Worm (Caenorhabditis elegans) whole organism, L3 larva: ENCODE results near the gene ins-1.

Experiments
- ceh-82 ChIP-seq: fragments of 150-350 bp; optimal IDR thresholded peaks from 2 replicates; lab custom pipeline; 2014; ENCODE audit warnings: missing biosample characterization, missing genetic modification characterization
- mml-1 ChIP-seq: fragments of 150-350 bp; sonication (generic microtip); optimal IDR thresholded peaks from 3 replicates; lab custom pipeline; 2014; ENCODE audit warnings: missing biosample characterization, missing genetic modification characterization
- nhr-25 ChIP-seq: sonication (generic microtip); optimal IDR thresholded peaks from 2 replicates; lab custom pipeline; 2017; ENCODE audit warnings: missing biosample characterization, missing genetic modification characterization
- pqm-1 ChIP-seq: fragments of 150-350 bp; optimal IDR thresholded peaks from 2 replicates; lab custom pipeline; 2017; ENCODE audit warnings: missing biosample characterization, missing genetic modification characterization, inconsistent platforms

DNA sequence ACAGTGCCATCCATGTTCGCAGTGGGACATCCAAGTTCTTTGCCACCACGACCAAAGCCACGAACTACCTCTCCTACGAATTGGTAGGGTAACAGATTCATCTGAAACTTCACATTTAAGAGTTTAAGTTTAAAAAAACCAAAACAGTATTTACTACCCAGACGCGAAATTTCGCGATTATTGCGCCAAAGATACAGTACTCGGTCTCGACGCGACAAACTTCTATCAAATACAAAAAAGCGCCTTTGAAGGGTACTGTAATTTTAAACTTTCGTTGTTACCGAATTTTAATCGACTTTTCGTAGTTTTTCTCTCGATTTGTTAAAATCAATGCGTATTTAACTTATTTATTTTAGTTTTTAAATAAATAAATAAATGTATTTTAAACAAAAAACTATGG lies 27.1 kb upstream of the ins-1 start, which contains the start of gene rfk-1:
- TF ChIP-seq pqm-1 (tag; lab: Kevin White, UChicago) (no peak), ceh-82 (tag; lab: Kevin White, UChicago) (no peak), mml-1 (tag; lab: Kevin White, UChicago) (no peak), nhr-25 (tag; lab: Kevin White, UChicago) (no peak)
